Fruit fly (Drosophila melanogaster): ENCODE data around the gene CG11398.

CG11398 gene

dm6 chrX:1239832-1240231 is 24.9 kb upstream of the CG11398 start, which contains the start of gene CG11403 (continued):
- TF ChIP-seq vfl (GFP tag; optimal IDR thresholded peaks at IDR 0.05): peak; percentile 23
- TF ChIP-seq ftz-f1 (GFP tag; optimal IDR thresholded peaks at IDR 0.05): no peak
- peak; percentile 55 for TF ChIP-seq nmo (GFP tag; optimal IDR thresholded peaks at IDR 0.05)
- no peak for TF ChIP-seq dmrt11E (tag; optimal IDR thresholded peaks at IDR 0.05)
- no peak for TF ChIP-seq prd (optimal IDR thresholded peaks at IDR 0.05)
- no peak for TF ChIP-seq prd (GFP tag; IDR thresholded peaks at IDR 0.05)
- TF ChIP-seq chn (GFP tag; optimal IDR thresholded peaks at IDR 0.05): no peak
- no peak for TF ChIP-seq CG3407 (GFP tag; optimal IDR thresholded peaks at IDR 0.05)
- TF ChIP-seq GATAe (GFP tag; conservative IDR thresholded peaks at IDR 0.05): no peak
- TF ChIP-seq ro (GFP tag; IDR thresholded peaks at IDR 0.05): no peak
- TF ChIP-seq cas (GFP tag; IDR thresholded peaks at IDR 0.05): no peak
- TF ChIP-seq CG31365 (tag; optimal IDR thresholded peaks at IDR 0.05): no peak
- TF ChIP-seq Camta (GFP tag; optimal IDR thresholded peaks at IDR 0.05): no peak
- TF ChIP-seq zfh1 (GFP tag; IDR thresholded peaks at IDR 0.05): no peak
- TF ChIP-seq CG15696 (tag; optimal IDR thresholded peaks at IDR 0.05): no peak
- peak; percentile 12 for TF ChIP-seq CG13894 (tag; optimal IDR thresholded peaks at IDR 0.05)
- TF ChIP-seq CG6254 (GFP tag; optimal IDR thresholded peaks at IDR 0.05): no peak
- TF ChIP-seq tup (GFP tag; optimal IDR thresholded peaks at IDR 0.05): no peak
- no peak for TF ChIP-seq CG5180 (GFP tag; optimal IDR thresholded peaks at IDR 0.05)
- TF ChIP-seq B-H1 (GFP tag; IDR thresholded peaks at IDR 0.05): no peak
- TF ChIP-seq Myb (GFP tag; optimal IDR thresholded peaks at IDR 0.05): peak; percentile 53
- no peak for TF ChIP-seq toy (GFP tag; IDR thresholded peaks at IDR 0.05)
- peak; percentile 74 for TF ChIP-seq CG34224 (GFP tag; IDR thresholded peaks at IDR 0.05; ENCODE audit: partially characterized antibody)
- no peak for TF ChIP-seq CG7271 (tag; optimal IDR thresholded peaks at IDR 0.05)
- peak; percentile 22 for TF ChIP-seq CG17829 (tag; optimal IDR thresholded peaks at IDR 0.05)
- no peak for TF ChIP-seq CG15269 (tag; optimal IDR thresholded peaks at IDR 0.05)
- TF ChIP-seq ato (GFP tag; IDR thresholded peaks at IDR 0.05; ENCODE audit: partially characterized antibody): peak; percentile 51; the same call in 1 of the 2 replicates
- peak in 1 of 2 experiments; percentile 37 for TF ChIP-seq Pdp1 (GFP tag; optimal IDR thresholded peaks at IDR 0.05)
- no peak for TF ChIP-seq Nf-YA (GFP tag; IDR thresholded peaks at IDR 0.05)
- TF ChIP-seq Dad (GFP tag; optimal IDR thresholded peaks at IDR 0.05): no peak
- TF ChIP-seq Rfx (GFP tag; IDR thresholded peaks at IDR 0.05): no peak; the same call in 1 of the 2 replicates
- TF ChIP-seq chinmo (GFP tag; IDR thresholded peaks at IDR 0.05; ENCODE audit: partially characterized antibody): no peak
- TF ChIP-seq bowl (GFP tag; IDR thresholded peaks at IDR 0.05): no peak
- TF ChIP-seq nau (GFP tag; optimal IDR thresholded peaks at IDR 0.05): no peak
- no peak for TF ChIP-seq Abd-B (GFP tag; optimal IDR thresholded peaks at IDR 0.05)
- peak; percentile 77 for TF ChIP-seq hb (GFP tag; IDR thresholded peaks at IDR 0.05; ENCODE audit: partially characterized antibody)
- no peak for TF ChIP-seq CG10543 (GFP tag; optimal IDR thresholded peaks at IDR 0.05)
- TF ChIP-seq jigr1 (GFP tag; IDR thresholded peaks at IDR 0.05): no peak
- no peak for TF ChIP-seq CG11723 (GFP tag; optimal IDR thresholded peaks at IDR 0.05)
- TF ChIP-seq Fer2 (tag; optimal IDR thresholded peaks at IDR 0.05): no peak
- TF ChIP-seq CG3163 (GFP tag; optimal IDR thresholded peaks at IDR 0.05): no peak
- TF ChIP-seq MESR4 (GFP tag; optimal IDR thresholded peaks at IDR 0.05): no peak
- TF ChIP-seq oc (tag; optimal IDR thresholded peaks at IDR 0.05): no peak
- no peak for TF ChIP-seq Ada2b (GFP tag; IDR thresholded peaks at IDR 0.05)
- TF ChIP-seq CG43689 (GFP tag; IDR thresholded peaks at IDR 0.05): no peak
- TF ChIP-seq BtbVII (GFP tag; optimal IDR thresholded peaks at IDR 0.05): no peak
- TF ChIP-seq usp (GFP tag; optimal IDR thresholded peaks at IDR 0.05): no peak
- no peak for TF ChIP-seq al (GFP tag; IDR thresholded peaks at IDR 0.05)
- no peak for TF ChIP-seq CG3995 (GFP tag; optimal IDR thresholded peaks at IDR 0.05)
- TF ChIP-seq psq (GFP tag; optimal IDR thresholded peaks at IDR 0.05): no peak
- TF ChIP-seq wdn (GFP tag; IDR thresholded peaks at IDR 0.05): no peak
- TF ChIP-seq Dip3 (GFP tag; optimal IDR thresholded peaks at IDR 0.05): peak; percentile 36

All from whole organism, embryonic.